Worm (Caenorhabditis elegans) whole organism, L1 larva: ENCODE measurements around the gene C13F10.7.

Experiments
- aly-2 ChIP-seq: fragments of 150-350 bp; optimal IDR thresholded peaks from 2 replicates; lab custom pipeline; 2014; ENCODE audit warnings: missing biosample characterization, missing genetic modification characterization
- ceh-82 ChIP-seq, 3 experiments: fragments of 150-350 bp in 1 of 3; sonication (generic microtip) in 2 of 3; optimal IDR thresholded peaks; 2 replicates each; lab custom pipeline; 2014 to 2017; ENCODE audit warnings: missing biosample characterization in 3 of 3, missing genetic modification characterization in 3 of 3
- egl-13 ChIP-seq: sonication (generic microtip); optimal IDR thresholded peaks from 2 replicates; lab custom pipeline; 2016; ENCODE audit warnings: missing genotype, missing genetic modification reagents, missing genetic modification characterization, missing compliant biosample characterization
- egl-27 ChIP-seq, 2 experiments: fragments of 150-350 bp in 1 of 2; sonication (generic microtip); optimal IDR thresholded peaks; 3 replicates each; lab custom pipeline; 2017 to 2018; ENCODE audit warnings: missing biosample characterization in 2 of 2, missing genetic modification characterization in 2 of 2, missing genetic modification reagents in 2 of 2
- elt-3 ChIP-seq, 6 experiments: fragments of 150-350 bp in 1 of 6; sonication (generic microtip); optimal IDR thresholded peaks; 2 replicates each; lab custom pipeline; 2017 to 2018; ENCODE audit warnings: missing biosample characterization in 6 of 6, missing genetic modification characterization in 6 of 6, inconsistent platforms in 1 of 6
- fkh-10 ChIP-seq: sonication (generic microtip); optimal IDR thresholded peaks from 2 replicates; lab custom pipeline; 2017; ENCODE audit warnings: missing biosample characterization, missing genetic modification reagents, missing genetic modification characterization
- lin-39 ChIP-seq: fragments of 150-350 bp; optimal IDR thresholded peaks from 2 replicates; lab custom pipeline; 2014; ENCODE audit warnings: missing biosample characterization, missing genetic modification reagents, missing genetic modification characterization
- nhr-11 ChIP-seq: fragments of 150-350 bp; optimal IDR thresholded peaks from 2 replicates; lab custom pipeline; 2014; ENCODE audit warnings: missing biosample characterization, missing genetic modification characterization
- nhr-237 ChIP-seq: fragments of 150-350 bp; optimal IDR thresholded peaks from 2 replicates; lab custom pipeline; 2014; ENCODE audit warnings: missing biosample characterization, missing genetic modification characterization
- snpc-4 ChIP-seq: fragments of 150-350 bp; optimal IDR thresholded peaks from 2 replicates; lab custom pipeline; 2014; ENCODE audit warnings: missing biosample characterization, missing genetic modification characterization
- tbx-2 ChIP-seq: sonication (generic microtip); optimal IDR thresholded peaks from 2 replicates; lab custom pipeline; 2016; ENCODE audit warnings: missing genetic modification characterization, missing compliant biosample characterization
- unc-62 ChIP-seq: fragments of 150-350 bp; optimal IDR thresholded peaks from 2 replicates; lab custom pipeline; 2014; ENCODE audit warnings: missing biosample characterization, missing genetic modification reagents, missing genetic modification characterization

ce11 chrV:7258965-7259364, 35.9 kb upstream of the C13F10.7 start, which contains the start of gene C13A2.12:
- TF ChIP-seq lin-39: no peak
- no peak for TF ChIP-seq aly-2
- TF ChIP-seq ceh-82 (tag; optimal IDR thresholded peaks at IDR 0.05; lab: Kevin White, UChicago): no peak
- no peak for TF ChIP-seq nhr-11 (tag; lab: Kevin White, UChicago)
- TF ChIP-seq snpc-4 (tag; lab: Kevin White, UChicago): no peak
- no peak for TF ChIP-seq unc-62 (GFP tag; lab: Kevin White, UChicago)
- no peak for TF ChIP-seq egl-13 (tag; lab: Kevin White, UChicago)
- TF ChIP-seq tbx-2 (tag; lab: Kevin White, UChicago): no peak
- no peak for TF ChIP-seq nhr-237 (tag; lab: Kevin White, UChicago)
- TF ChIP-seq elt-3 (tag; optimal IDR thresholded peaks at IDR 0.05; lab: Kevin White, UChicago): no peak
- TF ChIP-seq fkh-10 (GFP tag; lab: Kevin White, UChicago): no peak
- TF ChIP-seq egl-27 (tag; optimal IDR thresholded peaks at IDR 0.05; lab: Kevin White, UChicago): no peak
